Worm (Caenorhabditis elegans): ENCODE measurements around the gene xbp-1.

The xbp-1 gene

ce11 chrIII:4208210-4208609 is 14.6 kb downstream of the xbp-1 start:
- TF ChIP-seq cog-1 (tag; optimal IDR thresholded peaks at IDR 0.05), result no peak
- TF ChIP-seq flt-1 (GFP tag; IDR thresholded peaks at IDR 0.05), result no peak
- TF ChIP-seq tab-1 (GFP tag; IDR thresholded peaks at IDR 0.05), result no peak
- TF ChIP-seq ztf-29 (GFP tag; IDR thresholded peaks at IDR 0.05), result no peak
- no peak for TF ChIP-seq klf-2 (GFP tag; conservative IDR thresholded peaks at IDR 0.05)
- no peak for TF ChIP-seq ztf-23 (GFP tag; IDR thresholded peaks at IDR 0.05)
- no peak for TF ChIP-seq T22C8.4 (GFP tag; IDR thresholded peaks at IDR 0.05)
- no peak for TF ChIP-seq ref-1 (GFP tag; conservative IDR thresholded peaks at IDR 0.05)
- no peak for TF ChIP-seq med-1 (GFP tag; optimal IDR thresholded peaks at IDR 0.05; ENCODE audit: insufficient read depth)

ce11 chrIII:4209188-4209587 is 15.6 kb downstream of the xbp-1 start, which contains the start of gene phlp-2:
Gene phlp-2 (plus strand): TSS chrIII:4209488.
- TF ChIP-seq ztf-29 (GFP tag; IDR thresholded peaks at IDR 0.05) (no peak), ztf-23 (GFP tag; IDR thresholded peaks at IDR 0.05) (no peak), tab-1 (GFP tag; IDR thresholded peaks at IDR 0.05) (no peak), cog-1 (tag; optimal IDR thresholded peaks at IDR 0.05) (no peak), klf-2 (GFP tag; conservative IDR thresholded peaks at IDR 0.05) (no peak), T22C8.4 (GFP tag; IDR thresholded peaks at IDR 0.05) (no peak), flt-1 (GFP tag; IDR thresholded peaks at IDR 0.05) (no peak), ref-1 (GFP tag; conservative IDR thresholded peaks at IDR 0.05) (no peak), med-1 (GFP tag; optimal IDR thresholded peaks at IDR 0.05; ENCODE audit: insufficient read depth) (no peak)

ce11 chrIII:4210661-4211060 is 17.1 kb downstream of the xbp-1 start:
- TF ChIP-seq ref-1 (GFP tag; conservative IDR thresholded peaks at IDR 0.05), result no peak
- no peak for TF ChIP-seq ztf-23 (GFP tag; IDR thresholded peaks at IDR 0.05)
- TF ChIP-seq T22C8.4 (GFP tag; IDR thresholded peaks at IDR 0.05), result no peak
- no peak for TF ChIP-seq cog-1 (tag; optimal IDR thresholded peaks at IDR 0.05)
- no peak for TF ChIP-seq flt-1 (GFP tag; IDR thresholded peaks at IDR 0.05)
- TF ChIP-seq med-1 (GFP tag; optimal IDR thresholded peaks at IDR 0.05; ENCODE audit: insufficient read depth), result no peak
- no peak for TF ChIP-seq klf-2 (GFP tag; conservative IDR thresholded peaks at IDR 0.05)
- no peak for TF ChIP-seq tab-1 (GFP tag; IDR thresholded peaks at IDR 0.05)
- TF ChIP-seq ztf-29 (GFP tag; IDR thresholded peaks at IDR 0.05), result no peak

ce11 chrIII:4220864-4221263 is 27.3 kb downstream of the xbp-1 start:
- TF ChIP-seq cog-1 (tag; optimal IDR thresholded peaks at IDR 0.05), result no peak
- TF ChIP-seq ztf-29 (GFP tag; IDR thresholded peaks at IDR 0.05), result no peak
- no peak for TF ChIP-seq T22C8.4 (GFP tag; IDR thresholded peaks at IDR 0.05)
- TF ChIP-seq flt-1 (GFP tag; IDR thresholded peaks at IDR 0.05), result no peak
- TF ChIP-seq ref-1 (GFP tag; conservative IDR thresholded peaks at IDR 0.05), result no peak
- no peak for TF ChIP-seq klf-2 (GFP tag; conservative IDR thresholded peaks at IDR 0.05)
- no peak for TF ChIP-seq med-1 (GFP tag; optimal IDR thresholded peaks at IDR 0.05; ENCODE audit: insufficient read depth)
- no peak for TF ChIP-seq tab-1 (GFP tag; IDR thresholded peaks at IDR 0.05)
- no peak for TF ChIP-seq ztf-23 (GFP tag; IDR thresholded peaks at IDR 0.05)

DNA sequence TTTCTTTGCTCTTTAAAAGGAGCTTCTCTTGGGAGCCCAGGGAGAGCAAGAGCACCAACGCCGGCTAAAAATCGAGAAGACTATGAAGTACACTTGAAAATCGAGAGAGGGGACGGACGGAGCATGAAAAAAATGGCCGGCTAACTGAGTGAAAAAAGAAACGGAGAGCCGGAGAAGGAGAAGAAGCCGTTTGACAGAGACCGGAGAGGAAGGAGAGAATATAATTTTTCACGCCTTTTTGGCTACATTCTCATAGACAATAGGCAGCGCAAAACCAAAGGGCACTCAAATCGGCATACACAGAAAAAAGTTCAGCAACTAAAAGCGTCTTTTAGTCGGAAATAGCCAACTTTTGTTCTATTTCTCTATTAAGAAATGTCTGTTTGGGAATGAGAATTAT is 27.9 kb downstream of the xbp-1 start:
- TF ChIP-seq T22C8.4 (GFP tag; IDR thresholded peaks at IDR 0.05), result no peak
- no peak for TF ChIP-seq klf-2 (GFP tag; conservative IDR thresholded peaks at IDR 0.05)
- TF ChIP-seq med-1 (GFP tag; optimal IDR thresholded peaks at IDR 0.05; ENCODE audit: insufficient read depth), result no peak
- TF ChIP-seq ref-1 (GFP tag; conservative IDR thresholded peaks at IDR 0.05), result no peak
- no peak for TF ChIP-seq ztf-23 (GFP tag; IDR thresholded peaks at IDR 0.05)
- no peak for TF ChIP-seq cog-1 (tag; optimal IDR thresholded peaks at IDR 0.05)
- no peak for TF ChIP-seq tab-1 (GFP tag; IDR thresholded peaks at IDR 0.05)
- TF ChIP-seq ztf-29 (GFP tag; IDR thresholded peaks at IDR 0.05), result no peak

DNA sequence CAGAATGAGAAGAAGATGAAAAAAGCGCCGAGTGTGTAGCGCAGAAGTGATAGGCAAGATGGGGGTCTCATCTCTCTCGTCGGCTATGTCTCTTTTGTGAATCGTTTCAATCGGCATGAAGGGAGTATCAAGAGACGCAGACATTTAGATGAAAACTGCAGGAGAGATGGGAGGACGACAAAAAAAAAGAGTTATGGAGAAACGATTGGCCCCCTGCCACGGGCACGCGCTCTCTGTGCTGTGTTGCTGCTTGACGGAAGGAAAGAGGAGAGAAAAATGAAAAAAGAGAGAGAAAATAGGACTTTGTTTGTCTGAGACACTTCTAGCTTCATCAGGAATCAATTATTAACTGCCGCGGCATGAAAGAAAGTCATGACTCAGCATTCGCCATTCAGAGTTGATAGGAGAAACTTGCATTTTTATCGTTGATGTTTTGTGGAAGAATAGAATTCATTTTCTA is 30.1 kb downstream of the xbp-1 start:
- TF ChIP-seq ref-1 (GFP tag; conservative IDR thresholded peaks at IDR 0.05) (no peak), T22C8.4 (GFP tag; IDR thresholded peaks at IDR 0.05) (no peak), ztf-23 (GFP tag; IDR thresholded peaks at IDR 0.05) (no peak), cog-1 (tag; optimal IDR thresholded peaks at IDR 0.05) (peak; percentile 56), tab-1 (GFP tag; IDR thresholded peaks at IDR 0.05) (no peak), ztf-29 (GFP tag; IDR thresholded peaks at IDR 0.05) (peak; percentile 39; the same call in 1 of the 2 replicates)

ce11 chrIII:4224722-4225121 is 31.1 kb downstream of the xbp-1 start:
- TF ChIP-seq tab-1 (GFP tag; IDR thresholded peaks at IDR 0.05) (no peak), ztf-29 (GFP tag; IDR thresholded peaks at IDR 0.05) (no peak), ztf-23 (GFP tag; IDR thresholded peaks at IDR 0.05) (no peak), flt-1 (GFP tag; IDR thresholded peaks at IDR 0.05) (no peak), klf-2 (GFP tag; conservative IDR thresholded peaks at IDR 0.05) (no peak), ref-1 (GFP tag; conservative IDR thresholded peaks at IDR 0.05) (no peak), cog-1 (tag; optimal IDR thresholded peaks at IDR 0.05) (no peak), med-1 (GFP tag; optimal IDR thresholded peaks at IDR 0.05; ENCODE audit: insufficient read depth) (no peak), T22C8.4 (GFP tag; IDR thresholded peaks at IDR 0.05) (no peak)

- TF ChIP-seq ref-1 (GFP tag; conservative IDR thresholded peaks at IDR 0.05) (no peak), med-1 (GFP tag; optimal IDR thresholded peaks at IDR 0.05; ENCODE audit: insufficient read depth) (no peak), ztf-23 (GFP tag; IDR thresholded peaks at IDR 0.05) (no peak), tab-1 (GFP tag; IDR thresholded peaks at IDR 0.05) (no peak), ztf-29 (GFP tag; IDR thresholded peaks at IDR 0.05) (no peak), T22C8.4 (GFP tag; IDR thresholded peaks at IDR 0.05) (no peak), klf-2 (GFP tag; conservative IDR thresholded peaks at IDR 0.05) (no peak), cog-1 (tag; optimal IDR thresholded peaks at IDR 0.05) (no peak), flt-1 (GFP tag; IDR thresholded peaks at IDR 0.05) (no peak)
Observed at ce11 chrIII:4227363-4227762, 33.8 kb downstream of the xbp-1 start.

ce11 chrIII:4228008-4228407 is 34.4 kb downstream of the xbp-1 start, which contains the start of gene mpk-1:
Gene mpk-1 (minus strand): TSS chrIII:4228108.
- TF ChIP-seq klf-2 (GFP tag; conservative IDR thresholded peaks at IDR 0.05), result no peak
- no peak for TF ChIP-seq ref-1 (GFP tag; conservative IDR thresholded peaks at IDR 0.05)
- TF ChIP-seq T22C8.4 (GFP tag; IDR thresholded peaks at IDR 0.05), result no peak
- no peak for TF ChIP-seq tab-1 (GFP tag; IDR thresholded peaks at IDR 0.05)
- no peak for TF ChIP-seq med-1 (GFP tag; optimal IDR thresholded peaks at IDR 0.05; ENCODE audit: insufficient read depth)
- TF ChIP-seq cog-1 (tag; optimal IDR thresholded peaks at IDR 0.05), result no peak
- no peak for TF ChIP-seq ztf-29 (GFP tag; IDR thresholded peaks at IDR 0.05)
- no peak for TF ChIP-seq flt-1 (GFP tag; IDR thresholded peaks at IDR 0.05)
- TF ChIP-seq ztf-23 (GFP tag; IDR thresholded peaks at IDR 0.05), result no peak

DNA sequence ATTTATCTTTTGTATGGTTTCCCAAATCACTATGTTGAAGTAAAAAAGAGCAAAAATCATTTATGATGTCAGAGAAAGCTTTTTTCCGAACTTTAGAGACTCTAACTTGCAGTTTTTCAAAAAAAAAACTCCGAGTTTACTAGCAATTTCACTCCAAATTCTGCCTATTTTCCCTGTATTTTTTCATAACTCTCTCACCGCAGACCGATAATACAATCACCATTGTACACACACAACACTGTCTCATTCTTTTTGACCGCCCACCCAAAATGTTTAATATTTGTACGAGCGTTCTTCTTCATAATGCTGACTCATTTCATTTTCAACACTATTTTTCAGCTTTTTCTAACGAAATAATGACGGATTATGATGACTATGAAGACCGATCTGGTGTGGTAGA is 35.2 kb downstream of the xbp-1 start, which contains the start of gene F43C1.5:
TSS of gene F43C1.5 (plus strand) at position 301 of the 400 bp plus-strand sequence.
- TF ChIP-seq ref-1 (GFP tag; conservative IDR thresholded peaks at IDR 0.05) (no peak), T22C8.4 (GFP tag; IDR thresholded peaks at IDR 0.05) (no peak), klf-2 (GFP tag; conservative IDR thresholded peaks at IDR 0.05) (no peak), med-1 (GFP tag; optimal IDR thresholded peaks at IDR 0.05; ENCODE audit: insufficient read depth) (no peak), ztf-23 (GFP tag; IDR thresholded peaks at IDR 0.05) (no peak), tab-1 (GFP tag; IDR thresholded peaks at IDR 0.05) (no peak), cog-1 (tag; optimal IDR thresholded peaks at IDR 0.05) (no peak), ztf-29 (GFP tag; IDR thresholded peaks at IDR 0.05) (no peak)

All from whole organism, midembryonic.